Worm (Caenorhabditis elegans) whole organism, L3 larva: ENCODE measurements around the gene math-5.
"Not testable (repeated sequence)": the region's sequence is repeated elsewhere in the genome, so short reads cannot be mapped to it uniquely, and the experiment has no call there.

Source experiments
- ama-1 ChIP-seq: fragments of 150-350 bp; optimal IDR thresholded peaks from 2 replicates; lab custom pipeline; 2018
- egl-27 ChIP-seq: sonication (generic microtip); optimal IDR thresholded peaks from 4 replicates; lab custom pipeline; 2017; ENCODE audit warnings: missing biosample characterization, missing genetic modification reagents, missing genetic modification characterization
- fkh-10 ChIP-seq: sonication (generic microtip); optimal IDR thresholded peaks from 2 replicates; lab custom pipeline; 2017; ENCODE audit warnings: missing biosample characterization, missing genetic modification reagents, missing genetic modification characterization
- nhr-237 ChIP-seq: fragments of 150-350 bp; optimal IDR thresholded peaks from 2 replicates; lab custom pipeline; 2014; ENCODE audit warnings: missing biosample characterization, missing genetic modification characterization
- nhr-28 ChIP-seq: fragments of 150-350 bp; optimal IDR thresholded peaks from 2 replicates; lab custom pipeline; 2014; ENCODE audit warnings: missing biosample characterization, missing genetic modification characterization
- nhr-43 ChIP-seq: sonication (generic microtip); optimal IDR thresholded peaks from 2 replicates; lab custom pipeline; 2016; ENCODE audit warnings: mild to moderate bottlenecking, missing genetic modification characterization, missing compliant biosample characterization; ENCODE audit not compliant: poor library complexity, severe bottlenecking
- pqm-1 ChIP-seq: fragments of 150-350 bp; optimal IDR thresholded peaks from 2 replicates; lab custom pipeline; 2017; ENCODE audit warnings: missing biosample characterization, missing genetic modification characterization, inconsistent platforms
- skn-1 ChIP-seq: fragments of 150-350 bp; optimal IDR thresholded peaks from 2 replicates; lab custom pipeline; 2014; ENCODE audit warnings: missing biosample characterization, missing genetic modification characterization
- snpc-4 ChIP-seq: fragments of 150-350 bp; optimal IDR thresholded peaks from 2 replicates; lab custom pipeline; 2014; ENCODE audit warnings: missing biosample characterization, missing genetic modification characterization
- ztf-11 ChIP-seq: fragments of 150-350 bp; optimal IDR thresholded peaks from 2 replicates; lab custom pipeline; 2014; ENCODE audit warnings: missing biosample characterization, missing genetic modification characterization

DNA sequence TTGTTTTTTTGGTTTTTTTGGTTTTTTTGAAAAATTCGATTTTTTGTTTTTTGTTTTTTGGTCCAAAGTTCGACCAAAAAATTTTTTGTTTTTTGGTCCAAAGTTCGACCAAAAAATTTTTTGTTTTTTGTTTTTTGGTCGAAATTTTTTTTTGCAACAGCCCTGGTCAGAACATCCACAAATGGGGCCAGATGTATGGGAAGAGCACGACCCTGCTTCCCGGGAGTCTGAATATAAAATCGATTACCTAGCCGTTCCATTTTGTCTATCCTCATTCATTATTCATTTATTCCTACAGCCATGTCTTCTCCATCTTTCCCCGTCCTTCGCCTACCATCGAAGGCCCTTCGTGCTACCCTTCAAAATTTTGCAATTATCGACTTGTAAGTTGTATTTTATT, 28.5 kb downstream of the math-5 start, which contains the start of gene fbxb-95:
- TF ChIP-seq nhr-237 (tag; lab: Kevin White, UChicago); ztf-11; nhr-43 (tag; lab: Kevin White, UChicago); fkh-10 (GFP tag; lab: Kevin White, UChicago); ama-1 (lab: Kevin White, UChicago); egl-27 (tag; lab: Kevin White, UChicago); skn-1 (tag; lab: Kevin White, UChicago); snpc-4 (tag; lab: Kevin White, UChicago); pqm-1 (tag; lab: Kevin White, UChicago); nhr-28: not testable (repeated sequence)
